Fruit fly (Drosophila melanogaster) whole organism, embryonic: Measurements from ENCODE around the gene IFT54.

ENCODE experiments used
- B-H1 ChIP-seq: fragments of 200-800 bp; sonication (Bioruptor generic); IDR thresholded peaks from 3 replicates; pipeline ENCODE4 v1.3.6; 2022; ENCODE audit warnings: missing biosample characterization, missing genetic modification characterization
- CG10321 ChIP-seq: fragments of 200-800 bp; sonication (Bioruptor generic); IDR thresholded peaks from 2 replicates; pipeline ENCODE4 v1.3.6; 2022; ENCODE audit warnings: missing biosample characterization, missing genetic modification characterization
- CG10565 ChIP-seq: fragments of 200-800 bp; sonication (Bioruptor generic); optimal IDR thresholded peaks from 3 replicates; lab custom pipeline; 2016; ENCODE audit warnings: missing biosample characterization, mild to moderate bottlenecking, missing genetic modification characterization
- CG10979 ChIP-seq: fragments of 200-800 bp; sonication (Bioruptor generic); optimal IDR thresholded peaks from 2 replicates; lab custom pipeline; 2018; ENCODE audit warnings: missing biosample characterization, mild to moderate bottlenecking, missing genetic modification characterization, moderate library complexity
- CG11695 ChIP-seq: fragments of 200-800 bp; sonication (Bioruptor generic); IDR thresholded peaks from 3 replicates; pipeline ENCODE4 v1.3.6; 2022; ENCODE audit warnings: missing biosample characterization, missing genetic modification characterization
- CG14860 ChIP-seq: fragments of 200-800 bp; sonication (Bioruptor generic); IDR thresholded peaks from 3 replicates; pipeline ENCODE4 v1.3.6; 2022; ENCODE audit warnings: missing biosample characterization, missing genetic modification characterization; ENCODE audit not compliant: partially characterized antibody
- CG15514 ChIP-seq: fragments of 200-800 bp; sonication (Bioruptor generic); optimal IDR thresholded peaks from 3 replicates; lab custom pipeline; 2017; ENCODE audit warnings: missing biosample characterization, missing genetic modification characterization, mild to moderate bottlenecking, moderate library complexity, missing genetic modification reagents
- CG18011 ChIP-seq: fragments of 200-800 bp; sonication (Bioruptor generic); optimal IDR thresholded peaks from 2 replicates; lab custom pipeline; 2017; ENCODE audit warnings: missing biosample characterization, missing genetic modification characterization, mild to moderate bottlenecking, moderate library complexity, missing genotype
- CG2678 ChIP-seq: fragments of 200-800 bp; sonication (Bioruptor generic); optimal IDR thresholded peaks from 3 replicates; lab custom pipeline; 2019; ENCODE audit warnings: missing biosample characterization, mild to moderate bottlenecking, missing genetic modification characterization, moderate library complexity
- CG30403 ChIP-seq: fragments of 200-800 bp; sonication (Bioruptor generic); optimal IDR thresholded peaks from 3 replicates; lab custom pipeline; 2016; ENCODE audit warnings: missing biosample characterization, missing genetic modification characterization
- CG3407 ChIP-seq: fragments of 200-800 bp; sonication (Bioruptor generic); optimal IDR thresholded peaks from 2 replicates; lab custom pipeline; 2018; ENCODE audit warnings: missing biosample characterization, mild to moderate bottlenecking, missing genetic modification characterization
- CG34376 ChIP-seq: fragments of 200-800 bp; sonication (Bioruptor generic); optimal IDR thresholded peaks from 2 replicates; lab custom pipeline; 2018; ENCODE audit warnings: missing biosample characterization, mild to moderate bottlenecking, missing genetic modification characterization
- CG34422 ChIP-seq: fragments of 200-800 bp; sonication (Bioruptor generic); IDR thresholded peaks from 3 replicates; pipeline ENCODE4 v1.3.6; 2022; ENCODE audit warnings: missing biosample characterization, missing genetic modification characterization
- CG42726 ChIP-seq: fragments of 200-800 bp; sonication (Bioruptor generic); IDR thresholded peaks from 2 replicates; pipeline ENCODE4 v1.3.6; 2022; ENCODE audit warnings: missing biosample characterization, missing genetic modification characterization; ENCODE audit not compliant: partially characterized antibody
- CG4282 ChIP-seq: fragments of 200-800 bp; sonication (Bioruptor generic); optimal IDR thresholded peaks from 2 replicates; lab custom pipeline; 2016; ENCODE audit warnings: missing biosample characterization, missing genetic modification characterization
- CG4820 ChIP-seq: fragments of 200-800 bp; sonication (Bioruptor generic); optimal IDR thresholded peaks from 3 replicates; lab custom pipeline; 2016; ENCODE audit warnings: missing biosample characterization, missing genetic modification characterization
- CG6175 ChIP-seq: fragments of 200-800 bp; sonication (Bioruptor generic); IDR thresholded peaks from 3 replicates; pipeline ENCODE4 v1.3.6; 2022; ENCODE audit warnings: missing biosample characterization, missing genetic modification characterization
- CG7786 ChIP-seq: fragments of 200-800 bp; sonication (Bioruptor generic); optimal IDR thresholded peaks from 2 replicates; lab custom pipeline; 2016; ENCODE audit warnings: missing biosample characterization, missing genetic modification characterization
- CG8388 ChIP-seq: fragments of 200-800 bp; sonication (Bioruptor generic); optimal IDR thresholded peaks from 2 replicates; lab custom pipeline; 2019; ENCODE audit warnings: missing biosample characterization, mild to moderate bottlenecking, missing genetic modification characterization, moderate library complexity
- CG8765 ChIP-seq: fragments of 200-800 bp; sonication (Bioruptor generic); IDR thresholded peaks from 2 replicates; pipeline ENCODE4 v1.3.6; 2022; ENCODE audit warnings: missing biosample characterization, missing genetic modification characterization
- CG9215 ChIP-seq: fragments of 200-800 bp; sonication (Bioruptor generic); IDR thresholded peaks from 2 replicates; pipeline ENCODE4 v1.3.6; 2022; ENCODE audit warnings: missing biosample characterization, missing genetic modification characterization
- CG9437 ChIP-seq: fragments of 200-800 bp; sonication (Bioruptor generic); optimal IDR thresholded peaks from 2 replicates; lab custom pipeline; 2018; ENCODE audit warnings: missing biosample characterization, mild to moderate bottlenecking, missing genetic modification characterization
- CHES-1-like ChIP-seq: fragments of 200-800 bp; sonication (Bioruptor generic); optimal IDR thresholded peaks from 2 replicates; lab custom pipeline; 2016; ENCODE audit warnings: missing biosample characterization, missing genetic modification characterization
- Dip2 ChIP-seq: fragments of 200-800 bp; sonication (Bioruptor generic); IDR thresholded peaks from 2 replicates; pipeline ENCODE4 v1.3.6; 2022; ENCODE audit warnings: missing biosample characterization, missing genetic modification characterization
- Doc2 ChIP-seq: fragments of 200-800 bp; sonication (Bioruptor generic); IDR thresholded peaks from 2 replicates; pipeline ENCODE4 v1.3.6; 2022; ENCODE audit warnings: missing biosample characterization, missing genetic modification characterization
- Dp ChIP-seq: fragments of 200-800 bp; sonication (Bioruptor generic); optimal IDR thresholded peaks from 2 replicates; lab custom pipeline; 2018; ENCODE audit warnings: missing biosample characterization, mild to moderate bottlenecking, missing genetic modification characterization, moderate library complexity
- Eip74EF ChIP-seq, 2 experiments: fragments of 200-800 bp in 1 of 2; fragments of >200 bp in 1 of 2; sonication (Bioruptor generic) in 1 of 2; optimal IDR thresholded peaks; 2 replicates each; lab custom pipeline; 2017 to 2019; ENCODE audit warnings: missing biosample characterization in 2 of 2, missing genetic modification characterization in 2 of 2, mild to moderate bottlenecking in 1 of 2, moderate library complexity in 1 of 2
- Ets97D ChIP-seq: fragments of 200-800 bp; sonication (Bioruptor generic); optimal IDR thresholded peaks from 3 replicates; lab custom pipeline; 2016; ENCODE audit warnings: missing biosample characterization, missing genetic modification characterization
- HHEX ChIP-seq: fragments of 200-800 bp; sonication (Bioruptor generic); optimal IDR thresholded peaks from 3 replicates; lab custom pipeline; 2017; ENCODE audit warnings: missing biosample characterization, mild to moderate bottlenecking, missing genetic modification characterization, missing genetic modification reagents
- Max ChIP-seq: fragments of 200-800 bp; sonication (Bioruptor generic); optimal IDR thresholded peaks from 2 replicates; lab custom pipeline; 2016; ENCODE audit warnings: missing biosample characterization, mild to moderate bottlenecking, missing genetic modification characterization
- Med ChIP-seq: fragments of 200-800 bp; sonication (Bioruptor generic); peaks from one replicate; lab custom pipeline; 2016; ENCODE audit warnings: missing biosample characterization, missing genetic modification characterization, mild to moderate bottlenecking, inconsistent platforms, moderate library complexity
- Mes4 ChIP-seq: fragments of 200-800 bp; sonication (Bioruptor generic); optimal IDR thresholded peaks from 2 replicates; lab custom pipeline; 2016; ENCODE audit warnings: missing biosample characterization, missing genetic modification characterization
- NC2α ChIP-seq: fragments of 200-800 bp; sonication (Bioruptor generic); optimal IDR thresholded peaks from 2 replicates; lab custom pipeline; 2016; ENCODE audit warnings: missing biosample characterization, missing genetic modification characterization
- Spps ChIP-seq: fragments of 200-800 bp; sonication (Bioruptor generic); optimal IDR thresholded peaks from 2 replicates; lab custom pipeline; 2018; ENCODE audit warnings: missing biosample characterization, mild to moderate bottlenecking, missing genetic modification characterization
- bsh ChIP-seq, 2 experiments: fragments of 200-800 bp; sonication (Bioruptor generic); optimal IDR thresholded peaks; 2 replicates each; lab custom pipeline; 2017 to 2018; ENCODE audit warnings: mild to moderate bottlenecking in 2 of 2, missing biosample characterization in 2 of 2, missing genetic modification characterization in 2 of 2, moderate library complexity in 1 of 2
- chm ChIP-seq: fragments of 200-800 bp; sonication (Bioruptor generic); IDR thresholded peaks from 2 replicates; pipeline ENCODE4 v1.3.6; 2022; ENCODE audit warnings: missing biosample characterization, missing genetic modification characterization
- chn ChIP-seq: fragments of 200-800 bp; sonication (Bioruptor generic); optimal IDR thresholded peaks from 2 replicates; lab custom pipeline; 2016; ENCODE audit warnings: missing biosample characterization, missing genetic modification characterization
- ems ChIP-seq: fragments of 200-800 bp; sonication (Bioruptor generic); optimal IDR thresholded peaks from 3 replicates; lab custom pipeline; 2016; ENCODE audit warnings: missing biosample characterization, missing genetic modification characterization
- ewg ChIP-seq: fragments of 200-800 bp; sonication (Bioruptor generic); optimal IDR thresholded peaks from 3 replicates; lab custom pipeline; 2017; ENCODE audit warnings: mild to moderate bottlenecking, missing biosample characterization, missing genetic modification reagents, missing genetic modification characterization
- ind ChIP-seq: fragments of 200-800 bp; sonication (Bioruptor generic); optimal IDR thresholded peaks from 3 replicates; lab custom pipeline; 2016; ENCODE audit warnings: missing biosample characterization, missing genetic modification characterization
- kni ChIP-seq: fragments of 200-800 bp; sonication (Bioruptor generic); optimal IDR thresholded peaks from 3 replicates; lab custom pipeline; 2017; ENCODE audit warnings: mild to moderate bottlenecking, missing biosample characterization, missing genetic modification reagents, missing genetic modification characterization
- nerfin-2 ChIP-seq: fragments of 200-800 bp; sonication (Bioruptor generic); IDR thresholded peaks from 2 replicates; pipeline ENCODE4 v1.3.6; 2022; ENCODE audit warnings: missing biosample characterization, missing genetic modification characterization; ENCODE audit not compliant: partially characterized antibody
- org-1 ChIP-seq: fragments of 200-800 bp; sonication (Bioruptor generic); optimal IDR thresholded peaks from 2 replicates; lab custom pipeline; 2017; ENCODE audit warnings: missing biosample characterization, missing genetic modification characterization
- pros ChIP-seq: fragments of 200-800 bp; sonication (Bioruptor generic); optimal IDR thresholded peaks from 3 replicates; lab custom pipeline; 2019; ENCODE audit warnings: missing biosample characterization, mild to moderate bottlenecking, missing genetic modification characterization, moderate library complexity
- pum ChIP-seq: fragments of 200-800 bp; sonication (Bioruptor generic); optimal IDR thresholded peaks from 2 replicates; lab custom pipeline; 2016; ENCODE audit warnings: missing biosample characterization, missing genetic modification characterization
- rib ChIP-seq: fragments of 200-800 bp; sonication (Bioruptor generic); IDR thresholded peaks from 2 replicates; pipeline ENCODE4 v1.3.6; 2022; ENCODE audit warnings: missing biosample characterization, missing genetic modification characterization
- sens ChIP-seq: fragments of 200-800 bp; sonication (Bioruptor generic); peaks from one replicate; lab custom pipeline; 2016; ENCODE audit warnings: missing biosample characterization, missing genetic modification characterization
- sima ChIP-seq: fragments of 200-800 bp; sonication (Bioruptor generic); optimal IDR thresholded peaks from 2 replicates; lab custom pipeline; 2016; ENCODE audit warnings: missing biosample characterization, missing genetic modification characterization
- slp2 ChIP-seq: fragments of 200-800 bp; sonication (Bioruptor generic); optimal IDR thresholded peaks from 2 replicates; lab custom pipeline; 2016; ENCODE audit warnings: missing biosample characterization, missing genetic modification characterization
- sug ChIP-seq: fragments of 200-800 bp; optimal IDR thresholded peaks from 2 replicates; lab custom pipeline; 2019; ENCODE audit warnings: missing biosample characterization, mild to moderate bottlenecking, missing genetic modification characterization, moderate library complexity

IFT54 gene

DNA sequence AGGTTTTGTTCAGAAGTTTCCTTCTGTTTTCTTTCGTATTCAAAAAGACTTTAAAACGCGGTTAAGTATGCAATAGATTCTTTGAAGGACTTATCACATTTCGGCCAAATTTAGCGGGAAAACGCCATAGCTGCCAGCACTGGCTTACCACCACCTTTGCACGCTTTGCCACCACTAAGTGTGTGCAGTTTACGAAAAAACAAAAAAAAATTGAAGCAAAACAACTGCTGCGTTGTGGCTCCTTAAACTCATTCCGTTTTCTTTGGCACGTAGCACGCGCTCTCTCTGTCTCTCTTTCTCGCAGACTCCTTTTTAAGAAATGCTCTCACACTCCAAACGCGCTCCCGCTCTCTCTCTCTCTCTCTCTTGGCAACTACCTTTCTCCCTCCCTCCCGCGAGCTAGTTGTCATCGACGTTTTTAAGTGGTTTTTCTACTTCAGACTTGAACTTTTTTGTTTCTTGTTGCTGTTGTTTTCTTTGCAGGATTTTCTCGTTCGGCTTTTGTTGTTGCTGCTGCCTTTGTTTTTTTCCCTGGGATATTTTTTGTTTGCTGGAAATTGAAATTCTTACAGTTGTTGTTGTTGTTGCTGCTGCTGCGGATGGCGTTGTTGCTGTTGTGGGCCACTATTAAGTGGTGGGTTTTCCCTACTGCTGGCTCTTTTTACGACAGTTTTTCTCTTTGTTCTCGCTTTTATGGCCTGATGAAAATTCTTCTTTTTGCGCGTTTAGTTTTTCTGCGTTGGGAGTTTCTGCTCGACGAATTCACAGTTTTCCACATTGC is 23.5 kb upstream of the IFT54 start (continued):
- TF ChIP-seq pros (GFP tag; lab: Kevin White, UChicago) (peak; percentile 100), Spps (tag; lab: Kevin White, UChicago) (no peak), CG4820 (GFP tag; lab: Kevin White, UChicago) (no peak), CG10565 (no peak), Dp (GFP tag; lab: Kevin White, UChicago) (no peak), HHEX (GFP tag; lab: Kevin White, UChicago) (no peak), slp2 (GFP tag; lab: Kevin White, UChicago) (no peak), CG6175 (no peak), CG42726 (GFP tag; lab: Robert Waterston, UW) (no peak), CG8765 (GFP tag; lab: Robert Waterston, UW) (no peak), CG10321 (no peak), ems (GFP tag; lab: Kevin White, UChicago) (peak; percentile 15), Eip74EF (GFP tag; optimal IDR thresholded peaks at IDR 0.05; lab: Kevin White, UChicago) (no peak), B-H1 (GFP tag; lab: Robert Waterston, UW) (no peak), Doc2 (no peak), rib (GFP tag; lab: Robert Waterston, UW) (no peak), Mes4 (no peak), Dip2 (GFP tag; lab: Robert Waterston, UW) (no peak), CG9215 (GFP tag; lab: Robert Waterston, UW) (no peak), CG3407 (GFP tag; lab: Kevin White, UChicago) (no peak), CG8388 (GFP tag; lab: Kevin White, UChicago) (no peak), Med (peak; percentile 74), sug (tag; lab: Kevin White, UChicago) (no peak), Max (GFP tag; lab: Kevin White, UChicago) (no peak), CG7786 (GFP tag; lab: Kevin White, UChicago) (no peak), CG30403 (no peak), CG11695 (GFP tag; lab: Robert Waterston, UW) (0 out of 3 replicates have a peak, but pooled peaks have one; percentile 10), CG18011 (GFP tag; lab: Kevin White, UChicago) (no peak), Ets97D (GFP tag; lab: Kevin White, UChicago) (no peak), CG4282 (GFP tag; lab: Kevin White, UChicago) (no peak), CG34422 (GFP tag; lab: Robert Waterston, UW) (no peak), CHES-1-like (GFP tag; lab: Kevin White, UChicago) (no peak), nerfin-2 (GFP tag; lab: Robert Waterston, UW) (no peak), sima (no peak), kni (GFP tag; lab: Kevin White, UChicago) (peak; percentile 57), CG14860 (GFP tag; lab: Robert Waterston, UW) (no peak), CG9437 (GFP tag; lab: Kevin White, UChicago) (no peak), bsh (GFP tag; optimal IDR thresholded peaks at IDR 0.05; lab: Kevin White, UChicago) (peak in 1 of 2 experiments; percentile 70), NC2α (no peak), CG2678 (no peak), sens (GFP tag; lab: Kevin White, UChicago) (peak; percentile 54), ind (GFP tag; lab: Kevin White, UChicago) (no peak), CG34376 (no peak), chn (GFP tag; lab: Kevin White, UChicago) (no peak), org-1 (GFP tag; lab: Kevin White, UChicago) (no peak), chm (0 out of 2 replicates have a peak, but pooled peaks have one; percentile 41), pum (GFP tag; lab: Kevin White, UChicago) (no peak), CG15514 (GFP tag; lab: Kevin White, UChicago) (peak; percentile 19), ewg (GFP tag; lab: Kevin White, UChicago) (no peak), CG10979 (tag; lab: Kevin White, UChicago) (no peak)
